Worm (Caenorhabditis elegans) whole organism, late embryonic: ENCODE data around the gene T22C8.1.

ENCODE experiments used
- F13H6.1 ChIP-seq: sonication (generic microtip); optimal IDR thresholded peaks from 2 replicates; lab custom pipeline; 2016; ENCODE audit warnings: missing genetic modification characterization, missing compliant biosample characterization
- Y22D7AL.16 ChIP-seq: sonication (generic microtip); optimal IDR thresholded peaks from 2 replicates; lab custom pipeline; 2016; ENCODE audit warnings: missing genetic modification characterization, missing compliant biosample characterization
- ama-1 ChIP-seq: fragments of 150-350 bp; optimal IDR thresholded peaks from 2 replicates; lab custom pipeline; 2014
- pqm-1 ChIP-seq: sonication (generic microtip); optimal IDR thresholded peaks from 2 replicates; lab custom pipeline; 2016; ENCODE audit warnings: missing genetic modification characterization, missing compliant biosample characterization

- TF ChIP-seq pqm-1 (tag; lab: Kevin White, UChicago) (no peak), ama-1 (lab: Kevin White, UChicago) (no peak), Y22D7AL.16 (tag; lab: Kevin White, UChicago) (no peak), F13H6.1 (tag; lab: Kevin White, UChicago) (no peak)
Measured at ce11 chrII:8625163-8625562, 12.6 kb downstream of the T22C8.1 start, which contains the start of gene sptf-2.
